Worm (Caenorhabditis elegans) whole organism, L4 larva: ENCODE data around the gene vps-29.

Experiments
- D1046.2 ChIP-seq: fragments of 200-800 bp; sonication (Bioruptor generic); IDR thresholded peaks from 2 replicates; pipeline ENCODE4 v1.3.6; 2022; ENCODE audit warnings: missing genetic modification characterization, missing compliant biosample characterization
- T20F7.1 ChIP-seq: fragments of 200-800 bp; sonication (Bioruptor generic); optimal IDR thresholded peaks from 2 replicates; lab custom pipeline; 2018; ENCODE audit warnings: mild to moderate bottlenecking, missing genetic modification characterization, missing compliant biosample characterization
- T26A8.4 ChIP-seq: fragments of 200-800 bp; sonication (Bioruptor generic); IDR thresholded peaks from 2 replicates; pipeline ENCODE4 v1.3.6; 2022; ENCODE audit warnings: missing genetic modification characterization, missing compliant biosample characterization
- Y5F2A.4 ChIP-seq: fragments of 200-800 bp; sonication (Bioruptor generic); optimal IDR thresholded peaks from 2 replicates; lab custom pipeline; 2018; ENCODE audit warnings: mild to moderate bottlenecking, missing genetic modification characterization, missing compliant biosample characterization
- aly-2 ChIP-seq: sonication (generic microtip); optimal IDR thresholded peaks from 2 replicates; lab custom pipeline; 2018; ENCODE audit warnings: missing biosample characterization, missing genetic modification characterization
- ama-1 ChIP-seq: fragments of 150-350 bp; optimal IDR thresholded peaks from 2 replicates; lab custom pipeline; 2014; ENCODE audit warnings: inconsistent platforms, mixed read lengths
- attf-4 ChIP-seq: sonication (generic microtip); optimal IDR thresholded peaks from 3 replicates; lab custom pipeline; 2017; ENCODE audit warnings: missing biosample characterization, missing genetic modification characterization
- ceh-20 ChIP-seq: fragments of 200-800 bp; sonication (Bioruptor generic); IDR thresholded peaks from 2 replicates; pipeline ENCODE4 v1.3.6; 2022; ENCODE audit warnings: missing genetic modification reagents, missing genetic modification characterization, missing compliant biosample characterization
- ceh-82 ChIP-seq: sonication (generic microtip); optimal IDR thresholded peaks from 2 replicates; lab custom pipeline; 2017; ENCODE audit warnings: missing biosample characterization, missing genetic modification characterization
- ctbp-1 ChIP-seq: fragments of 200-800 bp; sonication (Bioruptor generic); IDR thresholded peaks from 2 replicates; pipeline ENCODE4 v1.3.6; 2022; ENCODE audit warnings: missing genetic modification reagents, missing genetic modification characterization, missing compliant biosample characterization
- daf-12 ChIP-seq: fragments of 150-350 bp; optimal IDR thresholded peaks from 2 replicates; lab custom pipeline; 2014; ENCODE audit warnings: missing biosample characterization, missing genetic modification reagents, missing genetic modification characterization
- daf-19 ChIP-seq: fragments of 200-800 bp; sonication (Bioruptor generic); conservative IDR thresholded peaks from 2 replicates; pipeline ENCODE4 v1.3.6; 2022; ENCODE audit warnings: missing genetic modification characterization, missing compliant biosample characterization
- daf-8 ChIP-seq: fragments of 200-800 bp; sonication (Bioruptor generic); IDR thresholded peaks from 2 replicates; pipeline ENCODE4 v1.3.6; 2022; ENCODE audit warnings: missing genetic modification characterization, missing compliant biosample characterization
- dmd-6 ChIP-seq: fragments of 200-800 bp; sonication (Bioruptor generic); IDR thresholded peaks from 2 replicates; pipeline ENCODE4 v1.3.6; 2022; ENCODE audit warnings: missing genetic modification reagents, missing genetic modification characterization, missing compliant biosample characterization
- dmd-8 ChIP-seq: fragments of 200-800 bp; sonication (Bioruptor generic); IDR thresholded peaks from 2 replicates; pipeline ENCODE4 v1.3.6; 2022; ENCODE audit warnings: missing genetic modification characterization, missing compliant biosample characterization
- dmd-9 ChIP-seq: fragments of 200-800 bp; sonication (Bioruptor generic); IDR thresholded peaks from 2 replicates; pipeline ENCODE4 v1.3.6; 2022; ENCODE audit warnings: missing genetic modification reagents, missing genetic modification characterization, missing compliant biosample characterization
- dpl-1 ChIP-seq: fragments of 150-350 bp; optimal IDR thresholded peaks from 2 replicates; lab custom pipeline; 2014; ENCODE audit warnings: missing biosample characterization, missing genetic modification reagents, missing genetic modification characterization
- dve-1 ChIP-seq: sonication (generic microtip); optimal IDR thresholded peaks from 2 replicates; lab custom pipeline; 2017; ENCODE audit warnings: antibody characterized with exemption, mild to moderate bottlenecking, missing genetic modification characterization, missing compliant biosample characterization; ENCODE audit not compliant: insufficient read depth
- egl-27 ChIP-seq: sonication (generic microtip); optimal IDR thresholded peaks from 3 replicates; lab custom pipeline; 2017; ENCODE audit warnings: missing biosample characterization, missing genetic modification reagents, missing genetic modification characterization
- egl-43 ChIP-seq: fragments of 200-800 bp; sonication (Bioruptor generic); IDR thresholded peaks from 2 replicates; pipeline ENCODE4 v1.3.6; 2022; ENCODE audit warnings: missing genetic modification reagents, missing genetic modification characterization, missing compliant biosample characterization
- fos-1 ChIP-seq: fragments of 150-350 bp; optimal IDR thresholded peaks from 2 replicates; lab custom pipeline; 2014; ENCODE audit warnings: missing biosample characterization, missing genetic modification characterization
- gei-8 ChIP-seq: fragments of 200-800 bp; sonication (Bioruptor generic); optimal IDR thresholded peaks from 2 replicates; lab custom pipeline; 2018; ENCODE audit warnings: mild to moderate bottlenecking, missing genetic modification characterization, missing compliant biosample characterization
- hlh-11 ChIP-seq: fragments of 200-800 bp; sonication (Bioruptor generic); optimal IDR thresholded peaks from 2 replicates; lab custom pipeline; 2018; ENCODE audit warnings: mild to moderate bottlenecking, missing genetic modification characterization, missing compliant biosample characterization
- hlh-30 ChIP-seq: sonication (generic microtip); optimal IDR thresholded peaks from 2 replicates; lab custom pipeline; 2017; ENCODE audit warnings: antibody characterized with exemption, mild to moderate bottlenecking, missing genetic modification characterization, missing compliant biosample characterization; ENCODE audit not compliant: insufficient read depth
- hmg-1.1 ChIP-seq: fragments of 200-800 bp; sonication (Bioruptor generic); IDR thresholded peaks from 2 replicates; pipeline ENCODE4 v1.3.6; 2022; ENCODE audit warnings: missing genetic modification reagents, missing genetic modification characterization, missing compliant biosample characterization
- jun-1 ChIP-seq: fragments of 150-350 bp; optimal IDR thresholded peaks from 2 replicates; lab custom pipeline; 2014; ENCODE audit warnings: missing biosample characterization, missing genetic modification reagents, missing genetic modification characterization
- lin-1 ChIP-seq: fragments of 200-800 bp; sonication (Bioruptor generic); IDR thresholded peaks from 2 replicates; pipeline ENCODE4 v1.3.6; 2022; ENCODE audit warnings: missing genetic modification reagents, missing genetic modification characterization, missing compliant biosample characterization
- lin-15B ChIP-seq: fragments of 150-350 bp; sonication (generic microtip); optimal IDR thresholded peaks from 3 replicates; lab custom pipeline; 2014; ENCODE audit warnings: missing biosample characterization, missing genetic modification characterization
- lin-38 ChIP-seq: fragments of 200-800 bp; sonication (Bioruptor generic); IDR thresholded peaks from 2 replicates; pipeline ENCODE4 v1.3.6; 2022; ENCODE audit warnings: missing genetic modification reagents, missing genetic modification characterization, missing compliant biosample characterization
- lin-39 ChIP-seq: fragments of 150-350 bp; optimal IDR thresholded peaks from 2 replicates; lab custom pipeline; 2014; ENCODE audit warnings: missing biosample characterization, missing genetic modification reagents, missing genetic modification characterization
- lir-3 ChIP-seq: sonication (generic microtip); optimal IDR thresholded peaks from 2 replicates; lab custom pipeline; 2016; ENCODE audit warnings: mild to moderate bottlenecking, missing genetic modification characterization, missing compliant biosample characterization
- lsy-2 ChIP-seq, 2 experiments: fragments of 150-350 bp in 1 of 2; sonication (generic microtip) in 1 of 2; optimal IDR thresholded peaks; 2 replicates each; lab custom pipeline; 2014 to 2017; ENCODE audit warnings: missing biosample characterization in 2 of 2, missing genetic modification characterization in 2 of 2
- madf-5 ChIP-seq, 2 experiments: fragments of 200-800 bp; sonication (Bioruptor generic); IDR thresholded peaks; 2 replicates each; pipeline ENCODE4 v1.3.6; 2022; ENCODE audit warnings: missing compliant biosample characterization in 2 of 2, missing genetic modification characterization in 2 of 2
- mxl-3 ChIP-seq: fragments of 200-800 bp; sonication (Bioruptor generic); optimal IDR thresholded peaks from 2 replicates; lab custom pipeline; 2018; ENCODE audit warnings: mild to moderate bottlenecking, missing genetic modification characterization, missing compliant biosample characterization
- nhr-10 ChIP-seq: fragments of 150-350 bp; optimal IDR thresholded peaks from 2 replicates; lab custom pipeline; 2014; ENCODE audit warnings: missing biosample characterization, missing genetic modification characterization
- nhr-11 ChIP-seq: fragments of 150-350 bp; optimal IDR thresholded peaks from 2 replicates; lab custom pipeline; 2014; ENCODE audit warnings: missing biosample characterization, missing genetic modification characterization
- nhr-111 ChIP-seq: fragments of 200-800 bp; sonication (Bioruptor generic); optimal IDR thresholded peaks from 2 replicates; lab custom pipeline; 2018; ENCODE audit warnings: mild to moderate bottlenecking, missing genetic modification characterization, missing compliant biosample characterization
- nhr-25 ChIP-seq: sonication (generic microtip); optimal IDR thresholded peaks from 2 replicates; lab custom pipeline; 2017; ENCODE audit warnings: missing genetic modification characterization, mild to moderate bottlenecking, missing compliant biosample characterization, antibody characterized with exemption, moderate library complexity, borderline replicate concordance; ENCODE audit not compliant: insufficient read depth
- nhr-42 ChIP-seq: fragments of 200-800 bp; sonication (Bioruptor generic); IDR thresholded peaks from 2 replicates; pipeline ENCODE4 v1.3.6; 2022; ENCODE audit warnings: missing genetic modification characterization, missing compliant biosample characterization
- nhr-48 ChIP-seq: sonication (generic microtip); optimal IDR thresholded peaks from 2 replicates; lab custom pipeline; 2016; ENCODE audit warnings: mild to moderate bottlenecking, missing genetic modification characterization, missing compliant biosample characterization
- nhr-6 ChIP-seq: fragments of 150-350 bp; optimal IDR thresholded peaks from 2 replicates; lab custom pipeline; 2014; ENCODE audit warnings: missing biosample characterization, missing genetic modification characterization
- pha-4 ChIP-seq, 2 experiments: fragments of 150-350 bp in 1 of 2; fragments of 200-800 bp in 1 of 2; sonication (Bioruptor generic) in 1 of 2; IDR thresholded peaks in 1 of 2; optimal IDR thresholded peaks in 1 of 2; 2 replicates each; pipeline versions ENCODE4 v1.3.6 to Lab custom; 2014 to 2022; ENCODE audit warnings: missing genetic modification characterization in 2 of 2, missing genetic modification reagents in 2 of 2, missing biosample characterization in 1 of 2, missing compliant biosample characterization in 1 of 2
- sdz-12 ChIP-seq: fragments of 200-800 bp; sonication (Bioruptor generic); optimal IDR thresholded peaks from 2 replicates; lab custom pipeline; 2018; ENCODE audit warnings: mild to moderate bottlenecking, missing genetic modification characterization, missing compliant biosample characterization
- set-16 ChIP-seq: fragments of 200-800 bp; sonication (Bioruptor generic); IDR thresholded peaks from 2 replicates; pipeline ENCODE4 v1.3.6; 2022; ENCODE audit warnings: missing genetic modification reagents, missing genetic modification characterization, missing compliant biosample characterization
- snpc-4 ChIP-seq: fragments of 150-350 bp; optimal IDR thresholded peaks from 2 replicates; lab custom pipeline; 2014; ENCODE audit warnings: missing biosample characterization, missing genetic modification characterization
- spr-3 ChIP-seq: fragments of 200-800 bp; sonication (Bioruptor generic); optimal IDR thresholded peaks from 2 replicates; lab custom pipeline; 2018; ENCODE audit warnings: mild to moderate bottlenecking, missing genetic modification characterization, missing compliant biosample characterization
- tag-97 ChIP-seq: fragments of 200-800 bp; sonication (Bioruptor generic); IDR thresholded peaks from 2 replicates; pipeline ENCODE4 v1.3.6; 2022; ENCODE audit warnings: missing genetic modification characterization, missing compliant biosample characterization
- tra-1 ChIP-seq: fragments of 200-800 bp; sonication (Bioruptor generic); IDR thresholded peaks from 2 replicates; pipeline ENCODE4 v1.3.6; 2022; ENCODE audit warnings: missing genetic modification reagents, missing genetic modification characterization, missing compliant biosample characterization
- unc-39 ChIP-seq: sonication (generic microtip); optimal IDR thresholded peaks from 2 replicates; lab custom pipeline; 2017; ENCODE audit warnings: missing biosample characterization, missing genetic modification characterization
- unc-62 ChIP-seq, 3 experiments: fragments of 150-350 bp in 1 of 3; sonication (generic microtip); optimal IDR thresholded peaks in 2 of 3; peaks in 1 of 3; 1 replicate in 1 of 3; 2 replicates in 2 of 3; lab custom pipeline; 2014 to 2017; ENCODE audit warnings: missing biosample characterization in 3 of 3, missing genetic modification characterization in 3 of 3, missing genetic modification reagents in 3 of 3, missing genotype in 1 of 3
- zip-11 ChIP-seq: fragments of 200-800 bp; sonication (Bioruptor generic); IDR thresholded peaks from 2 replicates; pipeline ENCODE4 v1.3.6; 2022; ENCODE audit warnings: missing genetic modification characterization, missing compliant biosample characterization

The vps-29 gene

ce11 chrIII:10153003-10153402, 40.1 kb upstream of the vps-29 start (continued):
- TF ChIP-seq nhr-10 (tag; lab: Kevin White, UChicago) = no peak
- no peak for TF ChIP-seq ceh-20 (GFP tag; lab: Robert Waterston, UW)
- TF ChIP-seq spr-3 (GFP tag; lab: Kevin White, UChicago) = no peak
- no peak for TF ChIP-seq T26A8.4 (GFP tag; lab: Robert Waterston, UW)
- TF ChIP-seq lin-15B (tag; lab: Kevin White, UChicago) = no peak
- TF ChIP-seq nhr-11 (tag; lab: Kevin White, UChicago) = no peak
- no peak for TF ChIP-seq dmd-6 (GFP tag; lab: Robert Waterston, UW)
- TF ChIP-seq T20F7.1 (GFP tag; lab: Kevin White, UChicago) = no peak
- no peak for TF ChIP-seq gei-8
- TF ChIP-seq nhr-6 (tag; lab: Kevin White, UChicago) = no peak
- no peak for TF ChIP-seq unc-39 (tag; lab: Kevin White, UChicago)
- peak; percentile 8 for TF ChIP-seq nhr-48 (tag; lab: Kevin White, UChicago)
- no peak for TF ChIP-seq nhr-25 (tag; lab: Kevin White, UChicago)
- no peak for TF ChIP-seq dmd-8 (GFP tag; lab: Robert Waterston, UW)
- TF ChIP-seq lir-3 (tag; lab: Kevin White, UChicago) = no peak
- TF ChIP-seq dve-1 (tag; lab: Kevin White, UChicago) = no peak
- TF ChIP-seq set-16 (GFP tag; lab: Robert Waterston, UW) = 0 out of 2 replicates have a peak, but pooled peaks have one; percentile 4
- peak in 1 of 2 experiments; percentile 96 for TF ChIP-seq unc-62 (GFP tag; optimal IDR thresholded peaks at IDR 0.05 in 1 of 2; lab: Kevin White, UChicago)
- no peak for TF ChIP-seq unc-62 (tag; optimal IDR thresholded peaks at IDR 0.05; lab: Kevin White, UChicago)
- no peak for TF ChIP-seq mxl-3
- no peak for TF ChIP-seq lin-1 (GFP tag; lab: Robert Waterston, UW)
- no peak for TF ChIP-seq nhr-42 (GFP tag; lab: Robert Waterston, UW)
- TF ChIP-seq snpc-4 (tag; lab: Kevin White, UChicago) = no peak
- TF ChIP-seq attf-4 (tag; lab: Kevin White, UChicago) = no peak
- no peak for TF ChIP-seq daf-8 (GFP tag; lab: Robert Waterston, UW)
- no peak for TF ChIP-seq fos-1 (tag; lab: Kevin White, UChicago)
- TF ChIP-seq Y5F2A.4 (GFP tag; lab: Kevin White, UChicago) = no peak
- peak; percentile 24 to 73 for TF ChIP-seq lsy-2 (tag; optimal IDR thresholded peaks at IDR 0.05; lab: Kevin White, UChicago)
- peak; percentile 74 for TF ChIP-seq ctbp-1
- no peak for TF ChIP-seq lin-38
- no peak for TF ChIP-seq nhr-111
- no peak for TF ChIP-seq D1046.2 (GFP tag; lab: Robert Waterston, UW)
- TF ChIP-seq ama-1 (lab: Kevin White, UChicago) = no peak
- no peak for TF ChIP-seq daf-19
- no peak for TF ChIP-seq daf-12 (tag; lab: Kevin White, UChicago)
- TF ChIP-seq madf-5 (GFP tag; IDR thresholded peaks at IDR 0.05; lab: Robert Waterston, UW) = no peak
- TF ChIP-seq tag-97 (GFP tag; lab: Robert Waterston, UW) = no peak
- TF ChIP-seq hlh-11 = peak; percentile 15
- TF ChIP-seq zip-11 (GFP tag; lab: Robert Waterston, UW) = no peak
- TF ChIP-seq tra-1 (GFP tag; lab: Robert Waterston, UW) = 0 out of 2 replicates have a peak, but pooled peaks have one; percentile 28
- no peak for TF ChIP-seq sdz-12 (GFP tag; lab: Kevin White, UChicago)
- 0 out of 2 replicates have a peak, but pooled peaks have one; percentile 26 for TF ChIP-seq pha-4 (GFP tag; IDR thresholded peaks at IDR 0.05; lab: Robert Waterston, UW)
- no peak for TF ChIP-seq pha-4 (tag; optimal IDR thresholded peaks at IDR 0.05; lab: Kevin White, UChicago)
- peak; percentile 83 for TF ChIP-seq hlh-30 (tag; lab: Kevin White, UChicago)
- TF ChIP-seq egl-27 = no peak
- TF ChIP-seq dpl-1 (GFP tag; lab: Kevin White, UChicago) = no peak
- TF ChIP-seq hmg-1.1 (GFP tag; lab: Robert Waterston, UW) = peak; percentile 38; the same call in 1 of the 2 replicates
- TF ChIP-seq dmd-9 (GFP tag; lab: Robert Waterston, UW) = no peak
- TF ChIP-seq aly-2 = no peak
- no peak for TF ChIP-seq ceh-82 (tag; lab: Kevin White, UChicago)
- TF ChIP-seq jun-1 (tag; lab: Kevin White, UChicago) = no peak
- TF ChIP-seq lin-39 = no peak
- TF ChIP-seq egl-43 = no peak
